Fruit fly (Drosophila melanogaster): Measurements from ENCODE around the gene Gem4b.

DNA sequence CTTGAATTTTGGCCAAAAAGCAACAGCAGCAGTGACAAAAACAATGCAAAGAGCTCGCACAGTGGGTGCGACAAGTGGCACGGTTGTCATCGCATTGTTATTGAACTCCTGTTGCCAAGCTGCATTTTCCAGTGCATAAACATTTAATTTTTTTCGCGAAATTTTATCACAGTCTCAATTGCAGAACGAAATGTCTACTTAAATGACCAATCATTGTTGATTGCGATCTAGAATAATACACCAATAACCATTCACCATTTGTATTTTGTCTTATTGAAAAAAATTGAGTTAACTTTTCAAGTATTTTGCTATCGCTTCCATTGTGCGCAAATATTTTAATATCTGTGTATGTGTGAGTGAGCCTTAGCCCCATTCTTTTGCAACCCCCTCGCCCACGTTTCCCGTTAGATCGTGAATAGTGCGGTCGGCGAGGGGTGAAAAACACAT is 9.6 kb downstream of the Gem4b start:
- no peak for TF ChIP-seq h (optimal IDR thresholded peaks at IDR 0.05)
- TF ChIP-seq psq (optimal IDR thresholded peaks at IDR 0.05): no peak
